Fruit fly (Drosophila melanogaster) whole organism, pupa: Measurements from ENCODE around the gene ari-1.

ENCODE experiments used
- CG17806 ChIP-seq: fragments of 200-800 bp; sonication (Bioruptor generic); optimal IDR thresholded peaks from 2 replicates; lab custom pipeline; 2018; ENCODE audit warnings: missing biosample characterization, mild to moderate bottlenecking, missing genetic modification characterization, moderate library complexity
- CG34367 ChIP-seq: fragments of 200-800 bp; sonication (Bioruptor generic); optimal IDR thresholded peaks from 2 replicates; lab custom pipeline; 2018; ENCODE audit warnings: missing biosample characterization, mild to moderate bottlenecking, missing genetic modification characterization
- CG8301 ChIP-seq: fragments of 200-800 bp; sonication (Bioruptor generic); optimal IDR thresholded peaks from 2 replicates; lab custom pipeline; 2018; ENCODE audit warnings: missing biosample characterization, mild to moderate bottlenecking, missing genetic modification characterization
- D1 ChIP-seq: fragments of 200-800 bp; sonication (Bioruptor generic); optimal IDR thresholded peaks from 2 replicates; lab custom pipeline; 2018; ENCODE audit warnings: missing biosample characterization, mild to moderate bottlenecking, missing genetic modification characterization, moderate library complexity
- EcR ChIP-seq: fragments of 200-800 bp; sonication (Bioruptor generic); optimal IDR thresholded peaks from 3 replicates; lab custom pipeline; 2019; ENCODE audit warnings: missing biosample characterization, missing genetic modification characterization, mild to moderate bottlenecking, moderate library complexity, missing genetic modification reagents
- Ets98B ChIP-seq: fragments of 200-800 bp; sonication (Bioruptor generic); IDR thresholded peaks from 2 replicates; pipeline ENCODE4 v1.3.6; 2022; ENCODE audit warnings: missing biosample characterization, missing genetic modification characterization
- Snoo ChIP-seq: fragments of 200-800 bp; sonication (Bioruptor generic); optimal IDR thresholded peaks from 3 replicates; lab custom pipeline; 2017; ENCODE audit warnings: missing biosample characterization, mild to moderate bottlenecking, missing genetic modification characterization, inconsistent platforms
- fd96Ca ChIP-seq: fragments of 200-800 bp; sonication (Bioruptor generic); IDR thresholded peaks from 3 replicates; pipeline ENCODE4 v1.3.6; 2022; ENCODE audit warnings: missing biosample characterization, missing genetic modification characterization
- gl ChIP-seq: fragments of 200-800 bp; sonication (Bioruptor generic); optimal IDR thresholded peaks from 2 replicates; lab custom pipeline; 2018; ENCODE audit warnings: missing biosample characterization, mild to moderate bottlenecking, missing genetic modification characterization

DNA sequence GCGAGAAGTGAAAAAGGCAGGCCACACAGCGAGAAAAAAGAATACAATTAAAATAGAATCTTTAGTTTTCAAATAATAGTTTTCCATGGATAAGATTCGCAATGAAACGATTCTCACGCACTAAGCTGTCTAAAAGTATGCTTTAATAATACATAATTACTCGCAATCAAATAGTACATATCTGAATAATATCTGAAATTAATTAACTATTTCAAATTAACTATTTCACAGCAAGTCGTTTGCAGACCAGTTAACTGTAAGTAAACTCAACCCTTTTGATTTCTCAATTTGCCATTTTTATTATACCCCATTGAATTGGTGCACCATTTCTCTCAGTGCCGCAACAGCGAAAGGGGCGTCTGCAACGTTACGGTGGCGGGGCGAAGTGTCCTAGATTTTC is 12.1 kb downstream of the ari-1 start:
- no peak for TF ChIP-seq CG34367 (tag; lab: Kevin White, UChicago)
- no peak for TF ChIP-seq gl (tag; lab: Kevin White, UChicago)
- TF ChIP-seq CG8301 (tag; lab: Kevin White, UChicago) = no peak
- no peak for TF ChIP-seq D1
- no peak for TF ChIP-seq Snoo (tag; lab: Kevin White, UChicago)
- no peak for TF ChIP-seq EcR (GFP tag; lab: Kevin White, UChicago)
- no peak for TF ChIP-seq fd96Ca (GFP tag; lab: Robert Waterston, UW)
- no peak for TF ChIP-seq CG17806
- no peak for TF ChIP-seq Ets98B (GFP tag; lab: Robert Waterston, UW)
